Fruit fly (Drosophila melanogaster): ENCODE results near the gene CG10681.

CG10681 gene

DNA sequence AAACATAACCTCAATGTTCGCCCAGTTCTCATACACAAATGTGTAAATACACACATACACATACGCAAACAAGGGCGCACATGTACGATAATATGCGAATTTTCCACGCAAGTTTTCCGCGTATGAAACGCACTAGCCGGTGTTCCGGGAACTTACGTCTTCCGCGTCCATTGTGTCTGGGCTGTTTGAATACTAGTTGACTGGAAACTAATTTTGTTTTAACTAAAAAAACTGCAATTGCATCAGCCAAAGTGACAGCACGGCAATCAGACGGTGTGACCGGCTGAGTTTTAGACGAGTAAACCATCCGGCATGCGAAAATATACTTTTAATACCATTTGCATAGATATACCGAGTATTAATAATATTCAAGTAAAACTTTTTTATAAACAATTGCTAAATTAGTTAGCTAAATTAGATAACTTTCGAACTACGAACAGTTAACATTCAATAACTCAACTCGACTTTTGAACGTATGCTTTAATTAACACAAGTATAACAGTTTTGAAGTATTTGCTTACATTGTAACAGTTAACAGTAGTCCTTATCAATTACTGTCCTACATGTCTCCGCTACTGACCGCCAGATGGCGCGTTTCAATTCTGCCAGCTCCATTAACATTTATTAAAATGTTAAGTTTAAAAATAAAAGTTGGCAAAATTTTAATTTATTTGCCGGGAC lies 25.3 kb downstream of the CG10681 start, which contains the start of gene eIF2beta (continued):
- TF ChIP-seq Oaz (GFP tag; IDR thresholded peaks at IDR 0.05) (no peak), klu (GFP tag; IDR thresholded peaks at IDR 0.05) (no peak), dpn (GFP tag; optimal IDR thresholded peaks at IDR 0.05) (peak in 1 of 2 experiments; percentile 18), croc (GFP tag; conservative IDR thresholded peaks at IDR 0.05) (no peak), cg (GFP tag; optimal IDR thresholded peaks at IDR 0.05) (peak; percentile 92), usp (GFP tag; optimal IDR thresholded peaks at IDR 0.05) (no peak), CG10462 (GFP tag; optimal IDR thresholded peaks at IDR 0.05) (no peak), dimm (GFP tag; IDR thresholded peaks at IDR 0.05) (no peak), Antp (GFP tag; optimal IDR thresholded peaks at IDR 0.05) (no peak), odd (GFP tag; optimal IDR thresholded peaks at IDR 0.05) (peak; percentile 58), Trl (optimal IDR thresholded peaks at IDR 0.05) (no peak), Trl (GFP tag; optimal IDR thresholded peaks at IDR 0.05) (peak; percentile 18), CG8290 (GFP tag; optimal IDR thresholded peaks at IDR 0.05) (no peak), CG8290 (tag; optimal IDR thresholded peaks at IDR 0.05) (peak in 1 of 2 experiments; percentile 42), CG14050 (GFP tag; IDR thresholded peaks at IDR 0.05) (no peak; the same call in 2 of the 3 replicates), NC2α (GFP tag; optimal IDR thresholded peaks at IDR 0.05) (no peak), MBD-R2 (GFP tag; IDR thresholded peaks at IDR 0.05) (peak; percentile 37; the same call in 1 of the 2 replicates), CG15269 (tag; optimal IDR thresholded peaks at IDR 0.05) (peak; percentile 54), lola (GFP tag; optimal IDR thresholded peaks at IDR 0.05) (no peak), mld (GFP tag; IDR thresholded peaks at IDR 0.05; ENCODE audit: partially characterized antibody) (no peak), Scr (GFP tag; IDR thresholded peaks at IDR 0.05; ENCODE audit: partially characterized antibody) (no peak), Nf-YC (tag; optimal IDR thresholded peaks at IDR 0.05) (peak; percentile 41), CG3726 (GFP tag; IDR thresholded peaks at IDR 0.05) (no peak), twi (tag; optimal IDR thresholded peaks at IDR 0.05) (no peak), CG10209 (GFP tag; optimal IDR thresholded peaks at IDR 0.05) (no peak), kay (GFP tag; optimal IDR thresholded peaks at IDR 0.05) (no peak), Ets97D (GFP tag; optimal IDR thresholded peaks at IDR 0.05) (no peak), CG6791 (GFP tag; IDR thresholded peaks at IDR 0.05; ENCODE audit: partially characterized antibody) (no peak), bowl (GFP tag; IDR thresholded peaks at IDR 0.05) (0 out of 2 replicates have a peak, but pooled peaks have one; percentile 8), Fer1 (GFP tag; optimal IDR thresholded peaks at IDR 0.05) (peak; percentile 64), inv (GFP tag; IDR thresholded peaks at IDR 0.05; ENCODE audit: partially characterized antibody) (no peak), cad (GFP tag; optimal IDR thresholded peaks at IDR 0.05) (no peak), CG6689 (GFP tag; IDR thresholded peaks at IDR 0.05) (no peak), her (GFP tag; optimal IDR thresholded peaks at IDR 0.05) (no peak), Sin3A (optimal IDR thresholded peaks at IDR 0.05) (peak; percentile 55), crp (GFP tag; optimal IDR thresholded peaks at IDR 0.05) (peak in 1 of 2 experiments; percentile 1), Ssrp (tag; optimal IDR thresholded peaks at IDR 0.05) (no peak), CTCF (GFP tag; optimal IDR thresholded peaks at IDR 0.05) (peak; percentile 95), CG11085 (GFP tag; IDR thresholded peaks at IDR 0.05) (no peak), CG7987 (GFP tag; optimal IDR thresholded peaks at IDR 0.05) (peak; percentile 76), eve (GFP tag; optimal IDR thresholded peaks at IDR 0.05) (no peak), slbo (GFP tag; IDR thresholded peaks at IDR 0.05) (no peak), CG14441 (GFP tag; IDR thresholded peaks at IDR 0.05) (no peak), CoRest (tag; optimal IDR thresholded peaks at IDR 0.05) (no peak), sens-2 (GFP tag; IDR thresholded peaks at IDR 0.05) (no peak), jumu (GFP tag; optimal IDR thresholded peaks at IDR 0.05) (no peak), CG18599 (GFP tag; optimal IDR thresholded peaks at IDR 0.05) (no peak), CG8478 (optimal IDR thresholded peaks at IDR 0.05) (no peak), Chrac-16 (GFP tag; optimal IDR thresholded peaks at IDR 0.05) (peak; percentile 28), CG15479 (GFP tag; optimal IDR thresholded peaks at IDR 0.05) (peak; percentile 14), Sry-δ (GFP tag; optimal IDR thresholded peaks at IDR 0.05) (no peak), Atf6 (GFP tag; IDR thresholded peaks at IDR 0.05) (no peak)
